Worm (Caenorhabditis elegans): ENCODE data around the gene pcca-1.

The pcca-1 gene

ce11 chrX:7651219-7651958, 9.4 kb downstream of the pcca-1 start (continued):
- TF ChIP-seq aptf-2 (GFP tag; conservative IDR thresholded peaks at IDR 0.05) (no peak), hmg-1.2 (GFP tag; IDR thresholded peaks at IDR 0.05) (no peak), somi-1 (GFP tag; optimal IDR thresholded peaks at IDR 0.05) (no peak), ccch-3 (GFP tag; optimal IDR thresholded peaks at IDR 0.05) (no peak), tbp1 (GFP tag; optimal IDR thresholded peaks at IDR 0.05) (no peak), attf-6 (GFP tag; IDR thresholded peaks at IDR 0.05) (no peak), rcor-1 (GFP tag; IDR thresholded peaks at IDR 0.05) (no peak), ztf-22 (GFP tag; optimal IDR thresholded peaks at IDR 0.05) (no peak), cebp-1 (GFP tag; IDR thresholded peaks at IDR 0.05) (no peak), cebp-1 (tag; optimal IDR thresholded peaks at IDR 0.05) (no peak), mxl-1 (tag; optimal IDR thresholded peaks at IDR 0.05) (no peak), ama-1 (optimal IDR thresholded peaks at IDR 0.05) (no peak), ama-1 (GFP tag; optimal IDR thresholded peaks at IDR 0.05) (no peak), snpc-1.1 (tag; optimal IDR thresholded peaks at IDR 0.05; ENCODE audit: insufficient read depth) (no peak), ztf-26 (tag; optimal IDR thresholded peaks at IDR 0.05) (no peak), Y67H2A.10 (GFP tag; conservative IDR thresholded peaks at IDR 0.05) (no peak), ztf-18 (tag; optimal IDR thresholded peaks at IDR 0.05) (no peak), K11D2.4 (GFP tag; IDR thresholded peaks at IDR 0.05) (0 out of 2 replicates have a peak, but pooled peaks have one; percentile 25), egrh-3 (GFP tag; IDR thresholded peaks at IDR 0.05) (peak; percentile 83), mcd-1 (GFP tag; IDR thresholded peaks at IDR 0.05) (no peak), ztf-28 (GFP tag; IDR thresholded peaks at IDR 0.05) (no peak)

- no peak for TF ChIP-seq rec-8 (tag; optimal IDR thresholded peaks at IDR 0.05)
- TF ChIP-seq aptf-3 (GFP tag; IDR thresholded peaks at IDR 0.05), result no peak
- no peak for TF ChIP-seq F23B12.7 (tag; optimal IDR thresholded peaks at IDR 0.05; ENCODE audit: insufficient read depth)
- no peak for TF ChIP-seq hrde-1 (tag; optimal IDR thresholded peaks at IDR 0.05; ENCODE audit: borderline replicate concordance)
- no peak for TF ChIP-seq F52B5.7 (tag; optimal IDR thresholded peaks at IDR 0.05)
- TF ChIP-seq him-1 (tag; optimal IDR thresholded peaks at IDR 0.05), result no peak
- TF ChIP-seq Y56A3A.18 (GFP tag; IDR thresholded peaks at IDR 0.05), result no peak
- TF ChIP-seq zfh-2 (GFP tag; conservative IDR thresholded peaks at IDR 0.05), result no peak
- TF ChIP-seq C06A6.2 (GFP tag; conservative IDR thresholded peaks at IDR 0.05), result no peak
- TF ChIP-seq dpff-1 (tag; optimal IDR thresholded peaks at IDR 0.05), result no peak
- no peak for TF ChIP-seq lin-35 (GFP tag; optimal IDR thresholded peaks at IDR 0.05)
- TF ChIP-seq attf-5 (GFP tag; optimal IDR thresholded peaks at IDR 0.05), result no peak
- no peak for TF ChIP-seq madf-10 (tag; optimal IDR thresholded peaks at IDR 0.05)
- TF ChIP-seq lin-54 (GFP tag; optimal IDR thresholded peaks at IDR 0.05), result no peak
- TF ChIP-seq lin-40 (tag; optimal IDR thresholded peaks at IDR 0.05), result no peak
- TF ChIP-seq tlf-1 (GFP tag; optimal IDR thresholded peaks at IDR 0.05), result no peak
- no peak for TF ChIP-seq Y53F4B.3 (GFP tag; IDR thresholded peaks at IDR 0.05)
- no peak for TF ChIP-seq mel-28 (tag; optimal IDR thresholded peaks at IDR 0.05; ENCODE audit: borderline replicate concordance)
- no peak for TF ChIP-seq bed-1 (GFP tag; IDR thresholded peaks at IDR 0.05)
- no peak for TF ChIP-seq egl-18 (GFP tag; IDR thresholded peaks at IDR 0.05)
These were observed 15.5 kb downstream of the pcca-1 start, which contains the start of gene F26A10.2 for ce11 chrX:7645313-7645712. Gene F26A10.2, minus strand, starts transcription at chrX:7645413.
